Worm (Caenorhabditis elegans) whole organism, L1 larva: ENCODE data around the gene F40C5.2.

Source experiments
- elt-2 ChIP-seq: sonication (generic microtip); optimal IDR thresholded peaks from 2 replicates; lab custom pipeline; 2016; ENCODE audit warnings: missing genetic modification characterization, mild to moderate bottlenecking, inconsistent platforms, missing compliant biosample characterization, missing genetic modification reagents
- lir-3 ChIP-seq: sonication (generic microtip); optimal IDR thresholded peaks from 2 replicates; lab custom pipeline; 2016; ENCODE audit warnings: mild to moderate bottlenecking, missing genetic modification characterization, moderate library complexity, missing compliant biosample characterization; ENCODE audit not compliant: poor library complexity
- mdl-1 ChIP-seq, 2 experiments: fragments of 150-350 bp; optimal IDR thresholded peaks; 2 replicates each; lab custom pipeline; 2014 to 2017; ENCODE audit warnings: missing biosample characterization in 2 of 2, missing genetic modification characterization in 2 of 2, inconsistent platforms in 1 of 2
- nhr-11 ChIP-seq: fragments of 150-350 bp; optimal IDR thresholded peaks from 2 replicates; lab custom pipeline; 2014; ENCODE audit warnings: missing biosample characterization, missing genetic modification characterization
- nhr-28 ChIP-seq: fragments of 150-350 bp; optimal IDR thresholded peaks from 2 replicates; lab custom pipeline; 2014; ENCODE audit warnings: missing biosample characterization, missing genetic modification characterization
- zag-1 ChIP-seq: fragments of 150-350 bp; optimal IDR thresholded peaks from 2 replicates; lab custom pipeline; 2014; ENCODE audit warnings: missing biosample characterization, missing genetic modification characterization
- ztf-11 ChIP-seq, 2 experiments: sonication (generic microtip); optimal IDR thresholded peaks; 2 replicates each; lab custom pipeline; 2016 to 2017; ENCODE audit warnings: missing genetic modification characterization in 2 of 2, missing biosample characterization in 1 of 2, missing compliant biosample characterization in 1 of 2

- TF ChIP-seq nhr-11 = no peak
- TF ChIP-seq ztf-11 (tag; optimal IDR thresholded peaks at IDR 0.05; lab: Kevin White, UChicago) = no peak
- no peak for TF ChIP-seq zag-1 (tag; lab: Kevin White, UChicago)
- TF ChIP-seq nhr-28 (tag; lab: Kevin White, UChicago) = no peak
- no peak for TF ChIP-seq lir-3 (tag; lab: Kevin White, UChicago)
- TF ChIP-seq mdl-1 (tag; optimal IDR thresholded peaks at IDR 0.05; lab: Kevin White, UChicago) = no peak
- TF ChIP-seq elt-2 = no peak
These were observed 35.5 kb upstream of the F40C5.2 start, which contains the start of gene nhr-221 for ce11 chrV:3535260-3535659.
